Worm (Caenorhabditis elegans): ENCODE measurements around the gene pgp-4.

- TF ChIP-seq ztf-29 (GFP tag; IDR thresholded peaks at IDR 0.05) (no peak), flt-1 (GFP tag; IDR thresholded peaks at IDR 0.05) (no peak), med-1 (GFP tag; optimal IDR thresholded peaks at IDR 0.05; ENCODE audit: insufficient read depth) (no peak), cog-1 (tag; optimal IDR thresholded peaks at IDR 0.05) (no peak)
These were observed 12.5 kb downstream of the pgp-4 start for ce11 chrX:11370090-11370489.

Measured in whole organism, midembryonic.